Worm (Caenorhabditis elegans): ENCODE data around the gene R12A1.3.

Gene R12A1.3

DNA sequence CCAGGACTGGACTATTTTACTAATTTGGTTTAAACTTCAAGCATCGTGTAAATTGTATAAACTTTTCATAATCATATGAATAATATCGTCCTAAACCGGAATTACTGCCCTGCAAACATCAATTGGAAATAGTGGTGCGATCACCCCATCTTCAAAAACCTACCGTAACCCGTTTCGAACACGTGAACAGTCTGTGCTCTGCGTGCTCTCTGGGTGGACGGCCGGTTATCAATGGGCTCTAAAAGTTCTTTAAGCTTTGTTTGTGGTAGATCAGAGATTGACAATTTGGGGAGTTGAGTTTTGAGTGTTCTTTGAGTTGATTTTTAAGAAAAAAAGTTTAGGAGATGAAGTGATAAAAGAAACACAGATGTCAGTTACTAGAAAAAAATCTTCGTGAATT, 31.0 kb upstream of the R12A1.3 start (continued):
- TF ChIP-seq dpl-1 (GFP tag; optimal IDR thresholded peaks at IDR 0.05), result no peak
- peak in 1 of 2 experiments; percentile 15 for TF ChIP-seq hif-1 (tag; optimal IDR thresholded peaks at IDR 0.05)
- TF ChIP-seq mxl-3 (GFP tag; optimal IDR thresholded peaks at IDR 0.05), result no peak
- no peak for TF ChIP-seq nhr-41 (GFP tag; IDR thresholded peaks at IDR 0.05)
- TF ChIP-seq ctbp-1 (GFP tag; IDR thresholded peaks at IDR 0.05), result no peak
- no peak for TF ChIP-seq php-3 (GFP tag; IDR thresholded peaks at IDR 0.05)
- TF ChIP-seq F44E2.7 (GFP tag; IDR thresholded peaks at IDR 0.05), result no peak
- peak; percentile 72 for TF ChIP-seq nhr-48 (tag; optimal IDR thresholded peaks at IDR 0.05)
- peak; percentile 91 for TF ChIP-seq mdt-29 (GFP tag; IDR thresholded peaks at IDR 0.05)
- TF ChIP-seq lin-29 (GFP tag; IDR thresholded peaks at IDR 0.05), result no peak
- TF ChIP-seq F10B5.3 (tag; optimal IDR thresholded peaks at IDR 0.05), result no peak
- no peak for TF ChIP-seq egl-43 (GFP tag; IDR thresholded peaks at IDR 0.05)
- TF ChIP-seq vab-7 (GFP tag; IDR thresholded peaks at IDR 0.05), result no peak
- no peak for TF ChIP-seq nhr-237 (tag; optimal IDR thresholded peaks at IDR 0.05)
- no peak for TF ChIP-seq mes-2 (tag; optimal IDR thresholded peaks at IDR 0.05; ENCODE audit: poor library complexity, severe bottlenecking)
- TF ChIP-seq nhr-6 (tag; optimal IDR thresholded peaks at IDR 0.05), result no peak
- no peak for TF ChIP-seq lim-7 (GFP tag; IDR thresholded peaks at IDR 0.05)
- TF ChIP-seq lin-38 (GFP tag; IDR thresholded peaks at IDR 0.05), result no peak
- TF ChIP-seq sdz-12 (GFP tag; optimal IDR thresholded peaks at IDR 0.05), result no peak
- no peak for TF ChIP-seq dmd-9 (GFP tag; IDR thresholded peaks at IDR 0.05)
- TF ChIP-seq saeg-2 (GFP tag; IDR thresholded peaks at IDR 0.05), result no peak
- no peak for TF ChIP-seq madf-9 (GFP tag; conservative IDR thresholded peaks at IDR 0.05)
- TF ChIP-seq snpc-1.2 (GFP tag; IDR thresholded peaks at IDR 0.05), result no peak
- no peak for TF ChIP-seq lin-13 (GFP tag; optimal IDR thresholded peaks at IDR 0.05)
- TF ChIP-seq F49E8.2 (tag; optimal IDR thresholded peaks at IDR 0.05; ENCODE audit: borderline replicate concordance), result no peak
- TF ChIP-seq nhr-102 (tag; optimal IDR thresholded peaks at IDR 0.05), result peak; percentile 65
- TF ChIP-seq nhr-111 (GFP tag; optimal IDR thresholded peaks at IDR 0.05), result no peak
- TF ChIP-seq dmd-8 (GFP tag; IDR thresholded peaks at IDR 0.05), result no peak
- TF ChIP-seq fkh-10 (GFP tag; optimal IDR thresholded peaks at IDR 0.05), result no peak
- TF ChIP-seq F37D6.2 (tag; optimal IDR thresholded peaks at IDR 0.05), result no peak
- TF ChIP-seq ZK546.5 (tag; optimal IDR thresholded peaks at IDR 0.05), result no peak
- TF ChIP-seq zfp-2 (tag; optimal IDR thresholded peaks at IDR 0.05), result no peak
- TF ChIP-seq ZK337.2 (GFP tag; IDR thresholded peaks at IDR 0.05), result no peak
- no peak for TF ChIP-seq cey-2 (tag; optimal IDR thresholded peaks at IDR 0.05; ENCODE audit: borderline replicate concordance, insufficient read depth)
- TF ChIP-seq T20F7.1 (GFP tag; optimal IDR thresholded peaks at IDR 0.05), result no peak
- TF ChIP-seq duxl-1 (tag; optimal IDR thresholded peaks at IDR 0.05; ENCODE audit: poor library complexity), result no peak
- TF ChIP-seq mxl-2 (GFP tag; conservative IDR thresholded peaks at IDR 0.05), result peak; percentile 92
- TF ChIP-seq egl-27 (tag; optimal IDR thresholded peaks at IDR 0.05), result no peak
- TF ChIP-seq spr-1 (tag; optimal IDR thresholded peaks at IDR 0.05), result no peak
- TF ChIP-seq daf-19 (GFP tag; conservative IDR thresholded peaks at IDR 0.05), result no peak
- TF ChIP-seq pha-4 (GFP tag; IDR thresholded peaks at IDR 0.05), result peak; percentile 34; the same call in 1 of the 2 replicates
- no peak for TF ChIP-seq pha-4 (tag; optimal IDR thresholded peaks at IDR 0.05)
- TF ChIP-seq daf-16 (GFP tag; optimal IDR thresholded peaks at IDR 0.05), result no peak
- peak; percentile 82 for TF ChIP-seq daf-16 (tag; optimal IDR thresholded peaks at IDR 0.05)
- TF ChIP-seq aly-2 (tag; optimal IDR thresholded peaks at IDR 0.05), result no peak
- TF ChIP-seq zip-11 (GFP tag; IDR thresholded peaks at IDR 0.05), result no peak
- TF ChIP-seq zfp-3 (GFP tag; conservative IDR thresholded peaks at IDR 0.05), result no peak
- TF ChIP-seq ceh-28 (tag; optimal IDR thresholded peaks at IDR 0.05), result no peak
- peak; percentile 96 for TF ChIP-seq dmd-6 (GFP tag; IDR thresholded peaks at IDR 0.05)
- no peak for TF ChIP-seq ceh-32 (tag; optimal IDR thresholded peaks at IDR 0.05; ENCODE audit: poor library complexity)
- TF ChIP-seq tag-97 (GFP tag; IDR thresholded peaks at IDR 0.05), result no peak
